Worm (Caenorhabditis elegans) whole organism, late embryonic: ENCODE results near the gene ubh-1.

Experiments used
- ceh-30 ChIP-seq: fragments of 150-350 bp; optimal IDR thresholded peaks from 2 replicates; lab custom pipeline; 2014; ENCODE audit warnings: missing biosample characterization, missing genetic modification characterization
- fkh-10 ChIP-seq: fragments of 150-350 bp; optimal IDR thresholded peaks from 2 replicates; lab custom pipeline; 2014; ENCODE audit warnings: missing biosample characterization, missing genetic modification reagents, missing genetic modification characterization
- lin-11 ChIP-seq: fragments of 200-800 bp; sonication (Bioruptor generic); optimal IDR thresholded peaks from 2 replicates; lab custom pipeline; 2018; ENCODE audit warnings: mild to moderate bottlenecking, missing genetic modification characterization, missing compliant biosample characterization
- nhr-11 ChIP-seq: fragments of 150-350 bp; optimal IDR thresholded peaks from 2 replicates; lab custom pipeline; 2014; ENCODE audit warnings: missing biosample characterization, missing genetic modification characterization

DNA sequence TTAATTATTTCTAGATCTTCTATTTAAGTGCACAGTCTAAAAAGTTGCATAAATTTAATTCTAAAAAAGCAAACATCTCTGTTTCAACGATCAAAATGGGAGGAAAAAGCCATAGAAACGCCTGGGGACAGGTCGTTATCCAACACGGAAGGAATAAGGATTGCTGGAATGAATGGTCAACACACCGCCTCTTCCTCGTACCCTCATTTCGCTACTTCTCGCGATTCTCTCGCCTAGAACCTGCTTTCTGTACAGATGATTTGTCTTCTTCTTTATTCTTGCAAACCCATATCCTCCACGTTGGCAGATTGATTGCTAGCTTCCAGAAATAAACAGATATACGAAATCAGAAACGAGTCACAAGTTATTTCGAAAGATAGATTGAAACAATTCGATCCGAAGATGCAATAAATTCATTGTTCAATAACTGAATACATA, 3.7 kb upstream of the ubh-1 start, which contains the start of gene dpy-11:
- TF ChIP-seq fkh-10 (GFP tag; lab: Kevin White, UChicago) (no peak), lin-11 (tag; lab: Kevin White, UChicago) (no peak), nhr-11 (no peak), ceh-30 (no peak)
